Worm (Caenorhabditis elegans): Measurements from ENCODE around the gene twk-3.

Gene twk-3

DNA sequence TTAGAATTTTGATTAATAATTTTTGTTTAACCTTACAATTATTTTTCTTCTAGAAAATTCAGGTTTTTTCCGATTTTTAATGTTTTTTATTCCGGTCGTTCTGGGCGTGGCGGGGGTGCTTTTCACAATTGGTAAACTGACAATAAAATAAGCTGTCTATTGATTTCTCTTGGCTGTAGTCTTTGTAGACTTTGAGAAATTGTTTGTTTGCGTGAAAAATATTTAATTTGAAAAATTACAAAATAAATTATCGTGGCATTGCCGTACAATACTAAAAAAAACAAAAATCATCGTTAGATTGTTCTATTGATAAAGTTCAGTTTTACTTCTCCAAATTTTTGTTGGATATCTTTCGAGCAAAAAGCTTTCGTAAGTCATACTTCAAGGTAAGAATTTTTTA lies 33.9 kb upstream of the twk-3 start, which contains the start of gene F35C11.3:
Gene F35C11.3, plus strand, starts transcription at position 301 of the 400 bp plus-strand sequence.
- no peak for TF ChIP-seq elt-2 (tag; optimal IDR thresholded peaks at IDR 0.05)
- TF ChIP-seq snpc-4 (tag; optimal IDR thresholded peaks at IDR 0.05) = no peak
- TF ChIP-seq elt-3 (tag; optimal IDR thresholded peaks at IDR 0.05) = no peak

DNA sequence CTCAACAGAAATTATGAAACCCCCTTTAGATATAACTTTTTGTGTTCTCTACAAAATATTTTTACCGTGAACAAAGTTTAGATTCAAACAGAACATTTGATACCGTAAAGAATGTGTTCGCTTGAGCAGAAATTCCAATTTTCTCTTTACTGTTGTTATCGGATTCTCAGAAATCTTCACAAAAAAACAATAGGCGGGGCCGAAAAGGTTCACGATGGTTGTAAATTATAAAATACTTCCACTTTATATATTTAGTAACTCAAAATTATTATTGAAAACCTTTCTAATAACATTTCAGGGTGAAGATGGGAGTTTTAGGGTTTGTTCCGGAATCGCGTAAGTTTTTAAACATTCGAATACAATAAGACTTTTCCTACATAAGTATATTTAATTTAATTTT lies 25.6 kb upstream of the twk-3 start, which contains the start of gene nlp-5:
Gene nlp-5, plus strand, starts transcription at position 301 of the 400 bp plus-strand sequence.
- TF ChIP-seq nfya-1 (tag; optimal IDR thresholded peaks at IDR 0.05; ENCODE audit: insufficient read depth) = no peak
- TF ChIP-seq nhr-23 (tag; optimal IDR thresholded peaks at IDR 0.05) = no peak
- TF ChIP-seq mml-1 (tag; optimal IDR thresholded peaks at IDR 0.05) = no peak
- TF ChIP-seq ztf-4 (tag; optimal IDR thresholded peaks at IDR 0.05) = no peak
- TF ChIP-seq ceh-16 (tag; optimal IDR thresholded peaks at IDR 0.05) = no peak

DNA sequence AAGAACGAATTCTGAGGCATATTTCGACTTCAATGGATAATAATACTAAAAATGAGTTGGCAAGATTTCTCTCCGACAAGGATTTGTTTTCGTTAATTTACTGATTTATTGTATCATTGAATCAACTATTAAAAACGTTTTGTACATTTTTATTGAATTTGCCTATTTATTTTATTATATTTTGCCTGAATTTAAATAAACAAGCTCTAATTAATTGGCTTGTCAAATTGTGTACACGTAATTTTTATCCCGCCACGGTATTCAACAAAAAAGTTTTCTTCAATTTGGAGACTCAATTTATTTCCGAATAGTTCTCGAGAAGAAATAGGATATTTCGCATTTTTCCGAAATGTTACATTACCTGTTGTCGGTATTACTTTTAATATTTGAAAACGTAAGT lies 19.9 kb upstream of the twk-3 start, which contains the start of gene M110.7:
Gene M110.7, plus strand, starts transcription at position 301 of the 400 bp plus-strand sequence.
- TF ChIP-seq nhr-43 (tag; optimal IDR thresholded peaks at IDR 0.05; ENCODE audit: poor library complexity, severe bottlenecking) = no peak
- TF ChIP-seq ceh-9 (tag; optimal IDR thresholded peaks at IDR 0.05) = no peak
- no peak for TF ChIP-seq pha-4 (tag; optimal IDR thresholded peaks at IDR 0.05)
- TF ChIP-seq egl-5 (tag; optimal IDR thresholded peaks at IDR 0.05) = no peak
- TF ChIP-seq unc-62 (GFP tag; optimal IDR thresholded peaks at IDR 0.05) = no peak
- TF ChIP-seq mdl-1 (tag; optimal IDR thresholded peaks at IDR 0.05) = no peak
- TF ChIP-seq ceh-16 (tag; optimal IDR thresholded peaks at IDR 0.05) = no peak
- no peak for TF ChIP-seq ceh-28 (tag; optimal IDR thresholded peaks at IDR 0.05)
- no peak for TF ChIP-seq ZK546.5 (tag; optimal IDR thresholded peaks at IDR 0.05)
- TF ChIP-seq nhr-23 (tag; optimal IDR thresholded peaks at IDR 0.05) = no peak
- no peak for TF ChIP-seq snpc-4 (tag; optimal IDR thresholded peaks at IDR 0.05)
- TF ChIP-seq nhr-76 (tag; optimal IDR thresholded peaks at IDR 0.05) = no peak
- TF ChIP-seq nhr-11 (tag; optimal IDR thresholded peaks at IDR 0.05) = no peak

DNA sequence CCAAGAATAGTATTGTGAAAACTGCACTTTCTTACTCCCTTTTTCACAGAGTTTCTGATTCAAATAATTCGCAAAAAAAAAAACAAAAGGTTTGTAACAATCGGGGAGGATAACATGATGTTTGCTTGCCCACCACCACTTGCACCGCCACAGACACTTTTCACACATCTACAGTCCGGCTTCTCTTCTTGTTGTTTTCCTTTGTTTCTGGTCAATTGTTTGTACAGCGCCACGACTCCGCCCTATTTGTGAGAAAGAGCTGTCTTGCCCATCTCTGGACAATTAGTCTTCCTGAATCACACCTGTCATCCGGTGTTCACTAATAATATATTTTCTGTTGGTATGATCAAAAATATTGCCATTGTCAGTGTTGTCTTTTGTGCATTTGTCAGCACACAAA lies 18.4 kb upstream of the twk-3 start, which contains the start of gene M110.9:
Gene M110.9, plus strand, starts transcription at position 301 of the 400 bp plus-strand sequence.
- TF ChIP-seq lin-15B (tag; optimal IDR thresholded peaks at IDR 0.05) (no peak), unc-62 (GFP tag; optimal IDR thresholded peaks at IDR 0.05) (no peak), daf-12 (tag; optimal IDR thresholded peaks at IDR 0.05) (no peak), unc-39 (tag; optimal IDR thresholded peaks at IDR 0.05) (no peak), pha-4 (tag; optimal IDR thresholded peaks at IDR 0.05) (no peak), R02D3.7 (tag; optimal IDR thresholded peaks at IDR 0.05) (no peak), fkh-10 (GFP tag; optimal IDR thresholded peaks at IDR 0.05) (no peak), nhr-12 (tag; optimal IDR thresholded peaks at IDR 0.05) (no peak), sea-2 (GFP tag; optimal IDR thresholded peaks at IDR 0.05) (no peak), aly-2 (tag; optimal IDR thresholded peaks at IDR 0.05) (no peak), ceh-9 (tag; optimal IDR thresholded peaks at IDR 0.05) (no peak)

DNA sequence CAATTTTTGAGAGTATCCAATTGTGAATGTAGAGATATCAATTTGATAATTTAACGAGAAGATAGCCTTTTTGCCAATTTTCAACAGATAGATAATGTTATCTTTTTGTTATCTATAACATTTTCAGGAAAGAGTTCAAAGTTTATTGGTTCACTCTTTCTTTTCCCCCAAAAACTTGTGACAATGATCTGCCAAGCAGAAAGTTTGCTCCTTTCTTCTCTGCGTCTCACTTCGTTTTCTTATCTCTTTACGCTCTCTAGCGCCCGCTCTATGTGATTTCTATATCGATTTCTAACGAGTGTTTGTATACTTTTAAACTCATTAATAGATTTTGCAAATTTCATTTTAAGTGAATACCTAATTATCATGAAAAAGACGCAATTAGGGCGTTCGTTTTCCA lies 13.9 kb upstream of the twk-3 start:
- no peak for TF ChIP-seq nhr-25 (tag; optimal IDR thresholded peaks at IDR 0.05)
- peak; percentile 83 for TF ChIP-seq pqm-1 (tag; optimal IDR thresholded peaks at IDR 0.05)
- peak; percentile 68 for TF ChIP-seq pha-4 (tag; optimal IDR thresholded peaks at IDR 0.05)
- no peak for TF ChIP-seq R02D3.7 (tag; optimal IDR thresholded peaks at IDR 0.05)
- TF ChIP-seq ceh-16 (tag; optimal IDR thresholded peaks at IDR 0.05) = no peak
- no peak for TF ChIP-seq jun-1 (tag; optimal IDR thresholded peaks at IDR 0.05)
- TF ChIP-seq aly-2 (tag; optimal IDR thresholded peaks at IDR 0.05) = no peak
- no peak for TF ChIP-seq skn-1 (tag; optimal IDR thresholded peaks at IDR 0.05)
- TF ChIP-seq nhr-76 (tag; optimal IDR thresholded peaks at IDR 0.05) = no peak
- no peak for TF ChIP-seq lin-39 (tag; optimal IDR thresholded peaks at IDR 0.05)
- TF ChIP-seq tbx-2 (tag; optimal IDR thresholded peaks at IDR 0.05) = no peak
- no peak for TF ChIP-seq nhr-77 (tag; optimal IDR thresholded peaks at IDR 0.05)
- no peak for TF ChIP-seq ceh-82 (tag; optimal IDR thresholded peaks at IDR 0.05)
- TF ChIP-seq lin-15B (tag; optimal IDR thresholded peaks at IDR 0.05) = no peak
- peak; percentile 95 for TF ChIP-seq elt-2 (tag; optimal IDR thresholded peaks at IDR 0.05)
- TF ChIP-seq snpc-4 (tag; optimal IDR thresholded peaks at IDR 0.05) = no peak
- TF ChIP-seq mml-1 (tag; optimal IDR thresholded peaks at IDR 0.05) = no peak
- no peak for TF ChIP-seq fkh-2 (tag; optimal IDR thresholded peaks at IDR 0.05)
- TF ChIP-seq ceh-28 (tag; optimal IDR thresholded peaks at IDR 0.05) = peak; percentile 22
- TF ChIP-seq zag-1 (tag; optimal IDR thresholded peaks at IDR 0.05) = no peak
- TF ChIP-seq egl-27 (tag; optimal IDR thresholded peaks at IDR 0.05) = no peak
- TF ChIP-seq hmg-11 (tag; optimal IDR thresholded peaks at IDR 0.05) = no peak
- TF ChIP-seq fos-1 (tag; optimal IDR thresholded peaks at IDR 0.05) = no peak
- TF ChIP-seq nfya-1 (tag; optimal IDR thresholded peaks at IDR 0.05; ENCODE audit: insufficient read depth) = no peak
- no peak for TF ChIP-seq nhr-237 (tag; optimal IDR thresholded peaks at IDR 0.05)
- TF ChIP-seq elt-3 (tag; optimal IDR thresholded peaks at IDR 0.05) = no peak
- TF ChIP-seq unc-39 (tag; optimal IDR thresholded peaks at IDR 0.05) = no peak
- no peak for TF ChIP-seq unc-62 (GFP tag; optimal IDR thresholded peaks at IDR 0.05)
- TF ChIP-seq egl-5 (tag; optimal IDR thresholded peaks at IDR 0.05) = no peak
- no peak for TF ChIP-seq ztf-4 (tag; optimal IDR thresholded peaks at IDR 0.05)
- no peak for TF ChIP-seq nhr-43 (tag; optimal IDR thresholded peaks at IDR 0.05; ENCODE audit: poor library complexity, severe bottlenecking)

Data from whole organism, L3 larva.